Worm (Caenorhabditis elegans) whole organism, L2 larva: ENCODE data around the gene R12C12.7.

ENCODE experiments used
- C34F6.9 ChIP-seq: fragments of 150-350 bp; optimal IDR thresholded peaks from 2 replicates; lab custom pipeline; 2014; ENCODE audit warnings: missing biosample characterization, missing genetic modification characterization
- F13H6.1 ChIP-seq: sonication (generic microtip); optimal IDR thresholded peaks from 2 replicates; lab custom pipeline; 2016; ENCODE audit warnings: missing genetic modification characterization, missing compliant biosample characterization
- R02D3.7 ChIP-seq: fragments of 150-350 bp; optimal IDR thresholded peaks from 2 replicates; lab custom pipeline; 2014; ENCODE audit warnings: missing biosample characterization, missing genetic modification characterization
- Y55F3AM.14 ChIP-seq: fragments of 200-800 bp; sonication (Bioruptor generic); optimal IDR thresholded peaks from 2 replicates; lab custom pipeline; 2018; ENCODE audit warnings: mild to moderate bottlenecking, missing genetic modification characterization, missing compliant biosample characterization
- ZK546.5 ChIP-seq: sonication (generic microtip); optimal IDR thresholded peaks from 2 replicates; lab custom pipeline; 2017; ENCODE audit warnings: missing biosample characterization, missing genetic modification characterization
- blmp-1 ChIP-seq: sonication (generic microtip); optimal IDR thresholded peaks from 2 replicates; lab custom pipeline; 2017; ENCODE audit warnings: missing genetic modification characterization, mild to moderate bottlenecking, missing compliant biosample characterization, antibody characterized with exemption, moderate library complexity; ENCODE audit not compliant: insufficient read depth
- ceh-16 ChIP-seq: fragments of 150-350 bp; optimal IDR thresholded peaks from 2 replicates; lab custom pipeline; 2014; ENCODE audit warnings: missing biosample characterization, missing genetic modification characterization
- ceh-82 ChIP-seq: fragments of 150-350 bp; optimal IDR thresholded peaks from 2 replicates; lab custom pipeline; 2014; ENCODE audit warnings: missing biosample characterization, missing genetic modification characterization
- crh-2 ChIP-seq: sonication (generic microtip); optimal IDR thresholded peaks from 2 replicates; lab custom pipeline; 2017; ENCODE audit warnings: missing biosample characterization, missing genetic modification characterization
- egl-27 ChIP-seq: sonication (generic microtip); optimal IDR thresholded peaks from 3 replicates; lab custom pipeline; 2017; ENCODE audit warnings: missing biosample characterization, missing genetic modification reagents, missing genetic modification characterization
- fos-1 ChIP-seq: fragments of 150-350 bp; optimal IDR thresholded peaks from 2 replicates; lab custom pipeline; 2014; ENCODE audit warnings: missing biosample characterization, missing genetic modification characterization
- lin-11 ChIP-seq: fragments of 150-350 bp; sonication (generic microtip); optimal IDR thresholded peaks from 2 replicates; lab custom pipeline; 2014; ENCODE audit warnings: missing biosample characterization, missing genetic modification characterization, inconsistent platforms, mixed read lengths
- lin-13 ChIP-seq: fragments of 150-350 bp; optimal IDR thresholded peaks from 2 replicates; lab custom pipeline; 2014; ENCODE audit warnings: missing biosample characterization, missing genetic modification reagents, missing genetic modification characterization
- lin-39 ChIP-seq: fragments of 150-350 bp; optimal IDR thresholded peaks from 2 replicates; lab custom pipeline; 2014; ENCODE audit warnings: missing biosample characterization, missing genetic modification reagents, missing genetic modification characterization
- lsy-2 ChIP-seq, 2 experiments: fragments of 150-350 bp in 1 of 2; sonication (generic microtip) in 1 of 2; optimal IDR thresholded peaks; 2 replicates each; lab custom pipeline; 2014 to 2017; ENCODE audit warnings: missing biosample characterization in 2 of 2, missing genetic modification characterization in 2 of 2
- mab-5 ChIP-seq: fragments of 150-350 bp; optimal IDR thresholded peaks from 2 replicates; lab custom pipeline; 2014; ENCODE audit warnings: missing biosample characterization, missing genetic modification characterization
- mbf-1 ChIP-seq: sonication (generic microtip); optimal IDR thresholded peaks from 2 replicates; lab custom pipeline; 2017; ENCODE audit warnings: missing biosample characterization, missing genetic modification characterization
- nhr-11 ChIP-seq: fragments of 150-350 bp; optimal IDR thresholded peaks from 2 replicates; lab custom pipeline; 2014; ENCODE audit warnings: missing biosample characterization, missing genetic modification characterization
- nhr-129 ChIP-seq: fragments of 150-350 bp; optimal IDR thresholded peaks from 2 replicates; lab custom pipeline; 2014; ENCODE audit warnings: missing biosample characterization, missing genetic modification characterization
- nhr-237 ChIP-seq: fragments of 150-350 bp; optimal IDR thresholded peaks from 2 replicates; lab custom pipeline; 2014; ENCODE audit warnings: missing biosample characterization, missing genetic modification characterization
- nhr-25 ChIP-seq: fragments of 150-350 bp; sonication (generic microtip); optimal IDR thresholded peaks from 3 replicates; lab custom pipeline; 2014; ENCODE audit warnings: missing biosample characterization, missing genetic modification characterization
- nhr-6 ChIP-seq: fragments of 150-350 bp; optimal IDR thresholded peaks from 2 replicates; lab custom pipeline; 2014; ENCODE audit warnings: missing biosample characterization, missing genetic modification characterization
- sem-4 ChIP-seq: fragments of 150-350 bp; optimal IDR thresholded peaks from 2 replicates; lab custom pipeline; 2014; ENCODE audit warnings: missing biosample characterization, missing genetic modification reagents, missing genetic modification characterization
- skn-1 ChIP-seq: sonication (generic microtip); optimal IDR thresholded peaks from 2 replicates; lab custom pipeline; 2017; ENCODE audit warnings: missing biosample characterization, missing genetic modification characterization
- sma-9 ChIP-seq, 2 experiments: fragments of 150-350 bp in 1 of 2; sonication (generic microtip) in 1 of 2; optimal IDR thresholded peaks; 2 replicates each; lab custom pipeline; 2014 to 2016; ENCODE audit warnings: missing genetic modification characterization in 2 of 2, mild to moderate bottlenecking in 1 of 2, missing biosample characterization in 1 of 2, missing compliant biosample characterization in 1 of 2, missing genetic modification reagents in 1 of 2, moderate library complexity in 1 of 2
- snpc-4 ChIP-seq: fragments of 150-350 bp; optimal IDR thresholded peaks from 2 replicates; lab custom pipeline; 2014; ENCODE audit warnings: missing biosample characterization, missing genetic modification characterization
- unc-39 ChIP-seq: fragments of 150-350 bp; optimal IDR thresholded peaks from 2 replicates; lab custom pipeline; 2014; ENCODE audit warnings: missing biosample characterization, missing genetic modification characterization
- unc-55 ChIP-seq: fragments of 150-350 bp; sonication (generic microtip); optimal IDR thresholded peaks from 3 replicates; lab custom pipeline; 2014; ENCODE audit warnings: missing biosample characterization, missing genetic modification reagents, missing genetic modification characterization
- unc-62 ChIP-seq: fragments of 150-350 bp; optimal IDR thresholded peaks from 2 replicates; lab custom pipeline; 2014; ENCODE audit warnings: missing biosample characterization, missing genetic modification reagents, missing genetic modification characterization
- ztf-11 ChIP-seq: sonication (generic microtip); optimal IDR thresholded peaks from 2 replicates; lab custom pipeline; 2017; ENCODE audit warnings: missing biosample characterization, missing genetic modification characterization
- ztf-4 ChIP-seq: fragments of 150-350 bp; optimal IDR thresholded peaks from 2 replicates; lab custom pipeline; 2014; ENCODE audit warnings: missing biosample characterization, missing genetic modification characterization

Gene R12C12.7

ce11 chrII:6046023-6046631, 9.7 kb downstream of the R12C12.7 start:
- TF ChIP-seq ceh-16, result no peak
- TF ChIP-seq crh-2 (tag; lab: Kevin White, UChicago), result peak; percentile 2
- TF ChIP-seq ceh-82, result no peak
- peak; percentile 15 for TF ChIP-seq lin-13 (GFP tag; lab: Kevin White, UChicago)
- TF ChIP-seq unc-55 (GFP tag; lab: Kevin White, UChicago), result peak; percentile 17
- peak in 1 of 2 experiments; percentile 26 for TF ChIP-seq lsy-2 (tag; optimal IDR thresholded peaks at IDR 0.05; lab: Kevin White, UChicago)
- TF ChIP-seq F13H6.1 (tag; lab: Kevin White, UChicago), result peak; percentile 2
- TF ChIP-seq skn-1 (tag; lab: Kevin White, UChicago), result no peak
- peak; percentile 15 for TF ChIP-seq fos-1 (tag; lab: Kevin White, UChicago)
- TF ChIP-seq nhr-25 (tag; lab: Kevin White, UChicago), result peak; percentile 60
- peak; percentile 17 for TF ChIP-seq sem-4 (tag; lab: Kevin White, UChicago)
- no peak for TF ChIP-seq lin-39 (tag; lab: Kevin White, UChicago)
- no peak for TF ChIP-seq ztf-11 (tag; lab: Kevin White, UChicago)
- peak; percentile 44 for TF ChIP-seq C34F6.9 (tag; lab: Kevin White, UChicago)
- TF ChIP-seq blmp-1 (tag; lab: Kevin White, UChicago), result peak; percentile 45

- TF ChIP-seq C34F6.9 (tag; lab: Kevin White, UChicago) (no peak), unc-62 (no peak), mab-5 (no peak), egl-27 (tag; lab: Kevin White, UChicago) (no peak), sma-9 (GFP tag; optimal IDR thresholded peaks at IDR 0.05; lab: Kevin White, UChicago) (no peak), sma-9 (tag; optimal IDR thresholded peaks at IDR 0.05; lab: Kevin White, UChicago) (no peak), nhr-11 (tag; lab: Kevin White, UChicago) (no peak), nhr-237 (tag; lab: Kevin White, UChicago) (no peak), lin-39 (tag; lab: Kevin White, UChicago) (no peak), crh-2 (tag; lab: Kevin White, UChicago) (no peak), lin-11 (tag; lab: Kevin White, UChicago) (no peak)
- TF ChIP-seq, all 48 proteins: peak for 0
Measured at ce11 chrII:6045048-6045447, 10.7 kb downstream of the R12C12.7 start, which contains the start of gene R12C12.5. Gene R12C12.5, minus strand, starts transcription at chrII:6045148.

DNA sequence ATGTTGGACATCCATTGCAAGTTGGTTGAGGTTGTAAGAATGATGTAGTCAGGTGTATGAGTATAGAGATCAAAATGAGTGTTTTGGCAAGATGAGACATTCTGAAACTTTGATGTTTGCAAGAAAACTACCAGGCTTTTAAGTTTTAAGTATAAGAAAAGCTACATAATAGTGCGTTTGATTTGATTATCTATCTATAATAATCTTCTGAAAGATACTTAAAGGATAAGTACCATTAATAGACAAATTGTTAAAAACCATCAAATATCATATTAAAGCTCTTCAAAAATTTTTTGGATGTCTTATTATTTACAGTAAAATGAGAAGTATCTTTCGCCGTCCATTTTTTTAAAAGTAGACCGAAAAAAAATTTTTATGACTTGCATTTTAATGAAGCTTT, 12.6 kb downstream of the R12C12.7 start, which contains the start of gene R12C12.10:
Gene R12C12.10, minus strand, starts transcription at position 101 of the 400 bp plus-strand sequence.
- TF ChIP-seq C34F6.9 (tag; lab: Kevin White, UChicago) (no peak), ztf-4 (tag; lab: Kevin White, UChicago) (no peak), Y55F3AM.14 (GFP tag; lab: Kevin White, UChicago) (no peak), R02D3.7 (no peak), nhr-6 (tag; lab: Kevin White, UChicago) (no peak), nhr-25 (tag; lab: Kevin White, UChicago) (no peak), nhr-129 (tag; lab: Kevin White, UChicago) (no peak), egl-27 (tag; lab: Kevin White, UChicago) (no peak), ZK546.5 (tag; lab: Kevin White, UChicago) (no peak)

ce11 chrII:6031106-6031505, 24.7 kb downstream of the R12C12.7 start, which contains the start of gene frpr-16:
Gene frpr-16, minus strand, starts transcription at chrII:6031206.
- TF ChIP-seq mab-5 (no peak), nhr-6 (tag; lab: Kevin White, UChicago) (no peak), fos-1 (tag; lab: Kevin White, UChicago) (no peak), mbf-1 (tag; lab: Kevin White, UChicago) (no peak), ceh-16 (no peak), ztf-4 (tag; lab: Kevin White, UChicago) (no peak), crh-2 (tag; lab: Kevin White, UChicago) (no peak), sma-9 (GFP tag; optimal IDR thresholded peaks at IDR 0.05; lab: Kevin White, UChicago) (no peak), sma-9 (tag; optimal IDR thresholded peaks at IDR 0.05; lab: Kevin White, UChicago) (no peak)
- TF ChIP-seq, all 48 proteins: peak for 0

DNA sequence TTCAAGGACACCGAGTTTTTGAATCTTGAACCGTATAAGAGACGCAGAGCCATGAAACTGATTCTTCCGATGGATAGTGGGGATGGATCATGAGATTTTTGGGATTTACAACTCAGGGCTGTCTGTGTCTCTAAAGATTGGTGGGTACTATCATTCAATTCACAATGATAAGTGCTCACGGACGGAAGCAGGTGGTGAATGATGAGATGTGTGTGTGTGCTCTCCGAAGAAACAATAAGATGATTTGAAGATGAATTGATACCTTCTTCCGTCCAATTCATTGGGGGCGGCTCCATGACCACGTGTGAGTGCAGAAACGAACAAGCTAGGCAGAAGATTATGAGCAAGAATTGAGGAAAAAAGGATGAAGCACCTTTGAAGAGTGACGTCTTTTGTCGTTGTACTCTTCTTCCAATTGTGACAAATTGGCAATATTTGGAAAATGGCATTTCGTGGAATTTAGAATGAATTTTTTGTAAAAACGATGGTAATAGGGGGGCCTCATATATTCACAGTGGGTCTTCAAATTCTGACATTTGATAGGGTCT, 27.1 kb downstream of the R12C12.7 start:
- peak in 1 of 2 experiments; percentile 37 for TF ChIP-seq lsy-2 (tag; optimal IDR thresholded peaks at IDR 0.05; lab: Kevin White, UChicago)
- TF ChIP-seq snpc-4, result no peak
- TF ChIP-seq unc-55 (GFP tag; lab: Kevin White, UChicago), result no peak
- TF ChIP-seq sma-9 (GFP tag; optimal IDR thresholded peaks at IDR 0.05; lab: Kevin White, UChicago), result peak; percentile 54
- no peak for TF ChIP-seq sma-9 (tag; optimal IDR thresholded peaks at IDR 0.05; lab: Kevin White, UChicago)
- no peak for TF ChIP-seq crh-2 (tag; lab: Kevin White, UChicago)
- peak; percentile 65 for TF ChIP-seq F13H6.1 (tag; lab: Kevin White, UChicago)
- peak; percentile 27 for TF ChIP-seq C34F6.9 (tag; lab: Kevin White, UChicago)
- TF ChIP-seq nhr-129 (tag; lab: Kevin White, UChicago), result peak; percentile 80
- TF ChIP-seq unc-39 (tag; lab: Kevin White, UChicago), result no peak
- peak; percentile 6 for TF ChIP-seq mab-5
